Fruit fly (Drosophila melanogaster): ENCODE measurements around the gene Vti1a.

- TF ChIP-seq CG8478 (optimal IDR thresholded peaks at IDR 0.05) (no peak), CTCF (optimal IDR thresholded peaks at IDR 0.05) (no peak)
These were observed 46.8 kb upstream of the Vti1a start for dm6 chr3L:739357-740130.

Measured in S2 (cell line).